Worm (Caenorhabditis elegans) whole organism, L4/young adult: ENCODE results near the gene T28D9.1.

ENCODE experiments used
- W03F9.2 ChIP-seq: fragments of 150-350 bp; optimal IDR thresholded peaks from 2 replicates; lab custom pipeline; 2014; ENCODE audit warnings: missing biosample characterization, missing genetic modification characterization
- him-1 ChIP-seq: sonication (generic microtip); optimal IDR thresholded peaks from 2 replicates; lab custom pipeline; 2016; ENCODE audit warnings: missing genotype, missing genetic modification reagents, missing genetic modification characterization, missing compliant biosample characterization

DNA sequence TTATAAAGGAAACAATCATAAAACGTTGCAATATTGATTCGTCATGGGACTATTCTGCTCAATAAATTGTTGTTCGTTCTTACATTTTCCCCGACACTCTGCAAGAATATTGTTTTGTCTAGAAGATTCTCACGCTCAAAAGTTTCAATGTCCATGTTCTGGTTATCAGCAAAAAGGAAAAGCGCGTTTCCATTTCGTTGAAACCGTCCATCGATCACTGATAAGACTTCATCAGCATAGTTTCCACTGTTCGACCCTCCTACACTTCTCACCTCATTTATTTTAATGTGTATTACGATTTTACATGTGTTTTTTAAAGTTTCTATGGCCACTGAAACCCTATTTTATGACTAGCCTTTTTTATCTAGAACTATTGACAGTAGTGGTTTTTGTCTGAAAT is 27.9 kb downstream of the T28D9.1 start:
- TF ChIP-seq W03F9.2: no peak
- TF ChIP-seq him-1 (tag; lab: Kevin White, UChicago): no peak
